Fruit fly (Drosophila melanogaster) whole organism, pupa: ENCODE measurements around the gene CG10486.

Experiments used
- CG10348 ChIP-seq: fragments of 200-800 bp; sonication (Bioruptor generic); IDR thresholded peaks from 2 replicates; pipeline ENCODE4 v1.3.6; 2022; ENCODE audit warnings: missing biosample characterization, missing genetic modification characterization
- CG12605 ChIP-seq: fragments of 200-800 bp; sonication (Bioruptor generic); IDR thresholded peaks from 2 replicates; pipeline ENCODE4 v1.3.6; 2022; ENCODE audit warnings: missing biosample characterization, missing genetic modification characterization
- CG13204 ChIP-seq: fragments of 200-800 bp; sonication (Bioruptor generic); optimal IDR thresholded peaks from 2 replicates; lab custom pipeline; 2018; ENCODE audit warnings: missing biosample characterization, mild to moderate bottlenecking, missing genetic modification characterization, moderate library complexity
- CG14655 ChIP-seq: fragments of 200-800 bp; sonication (Bioruptor generic); optimal IDR thresholded peaks from 3 replicates; lab custom pipeline; 2017; ENCODE audit warnings: mild to moderate bottlenecking, missing biosample characterization, missing genetic modification reagents, missing genetic modification characterization
- CG15710 ChIP-seq: fragments of 200-800 bp; sonication (Bioruptor generic); optimal IDR thresholded peaks from 2 replicates; lab custom pipeline; 2018; ENCODE audit warnings: missing biosample characterization, mild to moderate bottlenecking, missing genetic modification characterization, moderate library complexity
- CG17806 ChIP-seq: fragments of 200-800 bp; sonication (Bioruptor generic); optimal IDR thresholded peaks from 2 replicates; lab custom pipeline; 2018; ENCODE audit warnings: missing biosample characterization, mild to moderate bottlenecking, missing genetic modification characterization, moderate library complexity
- CG32121 ChIP-seq: fragments of 200-800 bp; sonication (Bioruptor generic); IDR thresholded peaks from 2 replicates; pipeline ENCODE4 v1.3.6; 2022; ENCODE audit warnings: missing biosample characterization, missing genetic modification characterization
- CG34367 ChIP-seq: fragments of 200-800 bp; sonication (Bioruptor generic); optimal IDR thresholded peaks from 2 replicates; lab custom pipeline; 2018; ENCODE audit warnings: missing biosample characterization, mild to moderate bottlenecking, missing genetic modification characterization
- CG4496 ChIP-seq: fragments of 200-800 bp; sonication (Bioruptor generic); IDR thresholded peaks from 3 replicates; pipeline ENCODE4 v1.3.6; 2022; ENCODE audit warnings: missing biosample characterization, missing genetic modification characterization
- CG8159 ChIP-seq: fragments of 200-800 bp; sonication (Bioruptor generic); optimal IDR thresholded peaks from 3 replicates; lab custom pipeline; 2018; ENCODE audit warnings: missing biosample characterization, mild to moderate bottlenecking, missing genetic modification characterization, moderate library complexity
- CG8301 ChIP-seq: fragments of 200-800 bp; sonication (Bioruptor generic); optimal IDR thresholded peaks from 2 replicates; lab custom pipeline; 2018; ENCODE audit warnings: missing biosample characterization, mild to moderate bottlenecking, missing genetic modification characterization
- CG9948 ChIP-seq: fragments of 200-800 bp; sonication (Bioruptor generic); optimal IDR thresholded peaks from 2 replicates; lab custom pipeline; 2018; ENCODE audit warnings: missing biosample characterization, mild to moderate bottlenecking, missing genetic modification characterization, moderate library complexity
- D1 ChIP-seq: fragments of 200-800 bp; sonication (Bioruptor generic); optimal IDR thresholded peaks from 2 replicates; lab custom pipeline; 2018; ENCODE audit warnings: missing biosample characterization, mild to moderate bottlenecking, missing genetic modification characterization, moderate library complexity
- EcR ChIP-seq: fragments of 200-800 bp; sonication (Bioruptor generic); optimal IDR thresholded peaks from 3 replicates; lab custom pipeline; 2019; ENCODE audit warnings: missing biosample characterization, missing genetic modification characterization, mild to moderate bottlenecking, moderate library complexity, missing genetic modification reagents
- Ets98B ChIP-seq: fragments of 200-800 bp; sonication (Bioruptor generic); IDR thresholded peaks from 2 replicates; pipeline ENCODE4 v1.3.6; 2022; ENCODE audit warnings: missing biosample characterization, missing genetic modification characterization
- Pif1A ChIP-seq: fragments of 200-800 bp; sonication (Bioruptor generic); optimal IDR thresholded peaks from 3 replicates; lab custom pipeline; 2016; ENCODE audit warnings: missing biosample characterization, missing genetic modification characterization
- Pif1B ChIP-seq: fragments of 200-800 bp; sonication (Bioruptor generic); optimal IDR thresholded peaks from 3 replicates; lab custom pipeline; 2016; ENCODE audit warnings: missing biosample characterization, missing genetic modification characterization
- Snoo ChIP-seq: fragments of 200-800 bp; sonication (Bioruptor generic); optimal IDR thresholded peaks from 3 replicates; lab custom pipeline; 2017; ENCODE audit warnings: missing biosample characterization, mild to moderate bottlenecking, missing genetic modification characterization, inconsistent platforms
- fd96Ca ChIP-seq: fragments of 200-800 bp; sonication (Bioruptor generic); IDR thresholded peaks from 3 replicates; pipeline ENCODE4 v1.3.6; 2022; ENCODE audit warnings: missing biosample characterization, missing genetic modification characterization
- gl ChIP-seq: fragments of 200-800 bp; sonication (Bioruptor generic); optimal IDR thresholded peaks from 2 replicates; lab custom pipeline; 2018; ENCODE audit warnings: missing biosample characterization, mild to moderate bottlenecking, missing genetic modification characterization
- rn ChIP-seq: fragments of 200-800 bp; sonication (Bioruptor generic); IDR thresholded peaks from 2 replicates; pipeline ENCODE4 v1.3.6; 2022; ENCODE audit warnings: missing biosample characterization, missing genetic modification characterization

Gene CG10486

dm6 chr3L:5878734-5879291, 27.7 kb downstream of the CG10486 start:
- TF ChIP-seq D1 (tag; lab: Kevin White, UChicago) (no peak), CG15710 (tag; lab: Kevin White, UChicago) (no peak), EcR (GFP tag; lab: Kevin White, UChicago) (no peak), CG8159 (tag; lab: Kevin White, UChicago) (no peak), CG14655 (GFP tag; lab: Kevin White, UChicago) (no peak), CG4496 (GFP tag; lab: Robert Waterston, UW) (no peak), Snoo (tag; lab: Kevin White, UChicago) (no peak), fd96Ca (GFP tag; lab: Robert Waterston, UW) (no peak), gl (tag; lab: Kevin White, UChicago) (no peak), CG13204 (GFP tag; lab: Kevin White, UChicago) (no peak), Ets98B (no peak), CG32121 (GFP tag; lab: Robert Waterston, UW) (no peak), CG17806 (tag; lab: Kevin White, UChicago) (no peak), CG12605 (no peak), Pif1B (no peak)

dm6 chr3L:5873011-5873410, 33.5 kb downstream of the CG10486 start, which contains the start of gene CG18586:
Gene CG18586 (plus strand): TSS chr3L:5873311.
- TF ChIP-seq Pif1B (no peak), CG15710 (tag; lab: Kevin White, UChicago) (no peak), rn (GFP tag; lab: Robert Waterston, UW) (no peak), CG4496 (GFP tag; lab: Robert Waterston, UW) (no peak), CG34367 (tag; lab: Kevin White, UChicago) (no peak), CG8301 (tag; lab: Kevin White, UChicago) (no peak), fd96Ca (GFP tag; lab: Robert Waterston, UW) (no peak), EcR (GFP tag; lab: Kevin White, UChicago) (no peak), gl (tag; lab: Kevin White, UChicago) (no peak), CG9948 (tag; lab: Kevin White, UChicago) (no peak), CG12605 (no peak), Pif1A (GFP tag; lab: Kevin White, UChicago) (no peak), CG14655 (GFP tag; lab: Kevin White, UChicago) (no peak), CG32121 (GFP tag; lab: Robert Waterston, UW) (no peak), CG10348 (GFP tag; lab: Robert Waterston, UW) (no peak)

- TF ChIP-seq CG10348 (GFP tag; lab: Robert Waterston, UW) (no peak), CG8159 (tag; lab: Kevin White, UChicago) (no peak), CG14655 (GFP tag; lab: Kevin White, UChicago) (no peak), CG13204 (GFP tag; lab: Kevin White, UChicago) (no peak), CG17806 (tag; lab: Kevin White, UChicago) (no peak), CG12605 (no peak), CG4496 (GFP tag; lab: Robert Waterston, UW) (no peak), gl (tag; lab: Kevin White, UChicago) (no peak), CG15710 (tag; lab: Kevin White, UChicago) (no peak), rn (GFP tag; lab: Robert Waterston, UW) (no peak), Ets98B (no peak), Pif1B (no peak), EcR (GFP tag; lab: Kevin White, UChicago) (no peak), D1 (tag; lab: Kevin White, UChicago) (no peak), CG32121 (GFP tag; lab: Robert Waterston, UW) (no peak), fd96Ca (GFP tag; lab: Robert Waterston, UW) (no peak)
- TF ChIP-seq, all 21 proteins: peak for 0
Observed at dm6 chr3L:5871201-5871600, 35.3 kb downstream of the CG10486 start, which contains the start of gene CG5568. Gene CG5568 (plus strand): TSS chr3L:5871501.

- TF ChIP-seq Pif1A (GFP tag; lab: Kevin White, UChicago) = no peak
- TF ChIP-seq gl (tag; lab: Kevin White, UChicago) = no peak
- no peak for TF ChIP-seq rn (GFP tag; lab: Robert Waterston, UW)
- no peak for TF ChIP-seq CG9948 (tag; lab: Kevin White, UChicago)
- TF ChIP-seq CG32121 (GFP tag; lab: Robert Waterston, UW) = no peak
- TF ChIP-seq CG13204 (GFP tag; lab: Kevin White, UChicago) = no peak
- no peak for TF ChIP-seq CG12605
- TF ChIP-seq Pif1B = no peak
- TF ChIP-seq, all 21 proteins: peak for 0
Observed at dm6 chr3L:5869614-5870204, 36.8 kb downstream of the CG10486 start.

dm6 chr3L:5866924-5867323, 39.6 kb downstream of the CG10486 start:
- TF ChIP-seq CG17806 (tag; lab: Kevin White, UChicago) = no peak
- TF ChIP-seq CG4496 (GFP tag; lab: Robert Waterston, UW) = no peak
- peak; percentile 19 for TF ChIP-seq CG15710 (tag; lab: Kevin White, UChicago)
- TF ChIP-seq CG14655 (GFP tag; lab: Kevin White, UChicago) = no peak
- TF ChIP-seq CG34367 (tag; lab: Kevin White, UChicago) = no peak
- TF ChIP-seq EcR (GFP tag; lab: Kevin White, UChicago) = no peak
- no peak for TF ChIP-seq CG8301 (tag; lab: Kevin White, UChicago)
- TF ChIP-seq Pif1A (GFP tag; lab: Kevin White, UChicago) = no peak
- TF ChIP-seq Pif1B = no peak
- peak; percentile 11 for TF ChIP-seq Snoo (tag; lab: Kevin White, UChicago)
- TF ChIP-seq CG12605 = no peak
- TF ChIP-seq fd96Ca (GFP tag; lab: Robert Waterston, UW) = no peak
- TF ChIP-seq CG9948 (tag; lab: Kevin White, UChicago) = no peak
- TF ChIP-seq Ets98B = no peak
- no peak for TF ChIP-seq CG32121 (GFP tag; lab: Robert Waterston, UW)
- no peak for TF ChIP-seq CG13204 (GFP tag; lab: Kevin White, UChicago)
- no peak for TF ChIP-seq CG10348 (GFP tag; lab: Robert Waterston, UW)
- peak; percentile 42 for TF ChIP-seq CG8159 (tag; lab: Kevin White, UChicago)
